Worm (Caenorhabditis elegans) whole organism, dauer: Measurements from ENCODE around the gene ZK1307.2.

Experiments
- unc-62 ChIP-seq: sonication (generic microtip); optimal IDR thresholded peaks from 2 replicates; lab custom pipeline; 2017; ENCODE audit warnings: missing biosample characterization, missing genetic modification reagents, missing genetic modification characterization

ZK1307.2 gene

ce11 chrII:9605954-9606353, 47.8 kb downstream of the ZK1307.2 start:
- TF ChIP-seq unc-62 (GFP tag; lab: Kevin White, UChicago), result no peak

ce11 chrII:9605336-9605735, 48.4 kb downstream of the ZK1307.2 start, which contains the start of gene nhr-19:
Gene nhr-19, minus strand, starts transcription at chrII:9605526.
- TF ChIP-seq unc-62 (GFP tag; lab: Kevin White, UChicago), result no peak

ce11 chrII:9604685-9605084, 49.1 kb downstream of the ZK1307.2 start:
- no peak for TF ChIP-seq unc-62 (GFP tag; lab: Kevin White, UChicago)

ce11 chrII:9604063-9604462, 49.7 kb downstream of the ZK1307.2 start:
- TF ChIP-seq unc-62 (GFP tag; lab: Kevin White, UChicago), result no peak

ce11 chrII:9603419-9603818, 50.3 kb downstream of the ZK1307.2 start:
- no peak for TF ChIP-seq unc-62 (GFP tag; lab: Kevin White, UChicago)
